Fruit fly (Drosophila melanogaster) whole organism, embryonic: ENCODE measurements around the gene CG11920.

Experiments used
- ATbp ChIP-seq: fragments of 200-800 bp; sonication (Bioruptor generic); optimal IDR thresholded peaks from 2 replicates; lab custom pipeline; 2017; ENCODE audit warnings: missing biosample characterization, mild to moderate bottlenecking, missing genetic modification characterization, missing genetic modification reagents
- Abd-B ChIP-seq: fragments of 200-800 bp; sonication (Bioruptor generic); optimal IDR thresholded peaks from 2 replicates; lab custom pipeline; 2018; ENCODE audit warnings: missing biosample characterization, mild to moderate bottlenecking, missing genetic modification characterization, moderate library complexity
- BEAF-32 ChIP-seq: fragments of 200-800 bp; sonication (Bioruptor generic); optimal IDR thresholded peaks from 3 replicates; lab custom pipeline; 2017; ENCODE audit warnings: missing biosample characterization, missing genetic modification characterization, mild to moderate bottlenecking, moderate library complexity, missing genetic modification reagents
- C15 ChIP-seq: fragments of 200-800 bp; sonication (Bioruptor generic); IDR thresholded peaks from 3 replicates; pipeline ENCODE4 v1.3.6; 2022; ENCODE audit warnings: missing biosample characterization, missing genetic modification characterization
- CG10267 ChIP-seq: fragments of 200-800 bp; sonication (Bioruptor generic); optimal IDR thresholded peaks from 2 replicates; lab custom pipeline; 2018; ENCODE audit warnings: missing biosample characterization, mild to moderate bottlenecking, missing genetic modification characterization, moderate library complexity
- CG10462 ChIP-seq: fragments of 200-800 bp; sonication (Bioruptor generic); optimal IDR thresholded peaks from 2 replicates; lab custom pipeline; 2016; ENCODE audit warnings: missing biosample characterization, missing genetic modification characterization
- CG12236 ChIP-seq: fragments of 200-800 bp; sonication (Bioruptor generic); optimal IDR thresholded peaks from 2 replicates; lab custom pipeline; 2016; ENCODE audit warnings: missing biosample characterization, missing genetic modification characterization
- CG14441 ChIP-seq: fragments of 200-800 bp; sonication (Bioruptor generic); IDR thresholded peaks from 2 replicates; pipeline ENCODE4 v1.3.6; 2022; ENCODE audit warnings: missing biosample characterization, missing genetic modification characterization
- CG14710 ChIP-seq: fragments of 200-800 bp; sonication (Bioruptor generic); optimal IDR thresholded peaks from 3 replicates; lab custom pipeline; 2019; ENCODE audit warnings: missing biosample characterization, mild to moderate bottlenecking, missing genetic modification characterization, moderate library complexity
- CG15073 ChIP-seq: fragments of 200-800 bp; sonication (Bioruptor generic); optimal IDR thresholded peaks from 2 replicates; lab custom pipeline; 2016; ENCODE audit warnings: missing biosample characterization, missing genetic modification characterization
- CG1647 ChIP-seq: fragments of 200-800 bp; sonication (Bioruptor generic); optimal IDR thresholded peaks from 3 replicates; lab custom pipeline; 2016; ENCODE audit warnings: missing biosample characterization, missing genetic modification characterization
- CG17328 ChIP-seq: fragments of 200-800 bp; sonication (Bioruptor generic); IDR thresholded peaks from 2 replicates; pipeline ENCODE4 v1.3.6; 2022; ENCODE audit warnings: missing biosample characterization, missing genetic modification characterization
- CG18599 ChIP-seq: fragments of 200-800 bp; sonication (Bioruptor generic); optimal IDR thresholded peaks from 3 replicates; lab custom pipeline; 2017; ENCODE audit warnings: missing biosample characterization, missing genetic modification characterization, mild to moderate bottlenecking, moderate library complexity, missing genetic modification reagents
- CG31441 ChIP-seq: fragments of 200-800 bp; sonication (Bioruptor generic); IDR thresholded peaks from 2 replicates; pipeline ENCODE4 v1.3.6; 2022; ENCODE audit warnings: missing biosample characterization, missing genetic modification characterization
- CG4282 ChIP-seq: fragments of 200-800 bp; sonication (Bioruptor generic); optimal IDR thresholded peaks from 2 replicates; lab custom pipeline; 2016; ENCODE audit warnings: missing biosample characterization, missing genetic modification characterization
- CG6791 ChIP-seq: fragments of 200-800 bp; sonication (Bioruptor generic); IDR thresholded peaks from 3 replicates; pipeline ENCODE4 v1.3.6; 2022; ENCODE audit warnings: missing biosample characterization, missing genetic modification characterization; ENCODE audit not compliant: partially characterized antibody
- CG6854 ChIP-seq: fragments of 200-800 bp; sonication (Bioruptor generic); optimal IDR thresholded peaks from 3 replicates; lab custom pipeline; 2017; ENCODE audit warnings: missing biosample characterization, mild to moderate bottlenecking, missing genetic modification characterization
- CG7271 ChIP-seq: fragments of 200-800 bp; sonication (Bioruptor generic); optimal IDR thresholded peaks from 2 replicates; lab custom pipeline; 2018; ENCODE audit warnings: missing biosample characterization, mild to moderate bottlenecking, missing genetic modification characterization, moderate library complexity
- CG7745 ChIP-seq: fragments of 200-800 bp; sonication (Bioruptor generic); optimal IDR thresholded peaks from 2 replicates; lab custom pipeline; 2018; ENCODE audit warnings: missing biosample characterization, mild to moderate bottlenecking, missing genetic modification characterization, moderate library complexity
- CG7928 ChIP-seq: fragments of 200-800 bp; sonication (Bioruptor generic); optimal IDR thresholded peaks from 2 replicates; lab custom pipeline; 2017; ENCODE audit warnings: missing biosample characterization, mild to moderate bottlenecking, missing genetic modification characterization
- CG9932 ChIP-seq: fragments of 200-800 bp; sonication (Bioruptor generic); IDR thresholded peaks from 2 replicates; pipeline ENCODE4 v1.3.6; 2022; ENCODE audit warnings: missing biosample characterization, missing genetic modification characterization
- Dll ChIP-seq: fragments of 200-800 bp; sonication (Bioruptor generic); IDR thresholded peaks from 4 replicates; pipeline ENCODE4 v1.3.6; 2022; ENCODE audit warnings: missing biosample characterization, missing genetic modification characterization; ENCODE audit not compliant: partially characterized antibody
- E2f2 ChIP-seq: fragments of 200-800 bp; sonication (Bioruptor generic); IDR thresholded peaks from 2 replicates; pipeline ENCODE4 v1.3.6; 2022; ENCODE audit warnings: missing biosample characterization, missing genetic modification characterization
- Hand ChIP-seq: fragments of 200-800 bp; sonication (Bioruptor generic); optimal IDR thresholded peaks from 2 replicates; lab custom pipeline; 2017; ENCODE audit warnings: mild to moderate bottlenecking, missing biosample characterization, missing genetic modification reagents, missing genetic modification characterization
- Hr78 ChIP-seq, 2 experiments: fragments of 200-800 bp in 1 of 2; fragments of >200 bp in 1 of 2; sonication (Bioruptor generic) in 1 of 2; optimal IDR thresholded peaks; 2 replicates each; lab custom pipeline; 2017 to 2019; ENCODE audit warnings: missing biosample characterization in 2 of 2, missing genetic modification characterization in 2 of 2, mild to moderate bottlenecking in 1 of 2, moderate library complexity in 1 of 2
- Max ChIP-seq: fragments of 200-800 bp; sonication (Bioruptor generic); optimal IDR thresholded peaks from 2 replicates; lab custom pipeline; 2016; ENCODE audit warnings: missing biosample characterization, mild to moderate bottlenecking, missing genetic modification characterization
- NC2β ChIP-seq: fragments of 200-800 bp; sonication (Bioruptor generic); optimal IDR thresholded peaks from 2 replicates; lab custom pipeline; 2016; ENCODE audit warnings: missing biosample characterization, missing genetic modification characterization
- Oaz ChIP-seq: fragments of 200-800 bp; sonication (Bioruptor generic); IDR thresholded peaks from 2 replicates; pipeline ENCODE4 v1.3.6; 2022; ENCODE audit warnings: missing biosample characterization, missing genetic modification characterization
- Pdp1 ChIP-seq, 2 experiments: fragments of 200-800 bp; sonication (Bioruptor generic); optimal IDR thresholded peaks; 3 replicates each; lab custom pipeline; 2016; ENCODE audit warnings: missing biosample characterization in 2 of 2, missing genetic modification characterization in 2 of 2, mild to moderate bottlenecking in 1 of 2, moderate library complexity in 1 of 2
- Trl ChIP-seq, 3 experiments: fragments of >200 bp in 2 of 3; fragments of 200-800 bp in 1 of 3; sonication (Bioruptor generic) in 1 of 3; optimal IDR thresholded peaks; 2 replicates in 1 of 3; 3 replicates in 2 of 3; lab custom pipeline; 2016 to 2017; ENCODE audit warnings: missing biosample characterization in 1 of 3, missing genetic modification characterization in 1 of 3
- Xrp1 ChIP-seq: fragments of 200-800 bp; sonication (Bioruptor generic); IDR thresholded peaks from 2 replicates; pipeline ENCODE4 v1.3.6; 2022; ENCODE audit warnings: missing biosample characterization, missing genetic modification characterization
- abd-A ChIP-seq: fragments of 200-800 bp; sonication (Bioruptor generic); optimal IDR thresholded peaks from 3 replicates; lab custom pipeline; 2019; ENCODE audit warnings: missing biosample characterization, mild to moderate bottlenecking, missing genetic modification characterization, moderate library complexity
- ase ChIP-seq: fragments of 200-800 bp; sonication (Bioruptor generic); IDR thresholded peaks from 3 replicates; pipeline ENCODE4 v1.3.6; 2022; ENCODE audit warnings: missing biosample characterization, missing genetic modification characterization
- cad ChIP-seq: fragments of >200 bp; optimal IDR thresholded peaks from 2 replicates; lab custom pipeline; 2017; ENCODE audit warnings: missing biosample characterization, missing genetic modification characterization
- caup ChIP-seq: fragments of 200-800 bp; sonication (Bioruptor generic); optimal IDR thresholded peaks from 3 replicates; lab custom pipeline; 2017; ENCODE audit warnings: missing biosample characterization, mild to moderate bottlenecking, missing genetic modification characterization, moderate library complexity; ENCODE audit not compliant: severe bottlenecking
- cwo ChIP-seq: fragments of 200-800 bp; sonication (Bioruptor generic); optimal IDR thresholded peaks from 3 replicates; lab custom pipeline; 2017; ENCODE audit warnings: missing biosample characterization, missing genetic modification characterization, mild to moderate bottlenecking, moderate library complexity, missing genetic modification reagents
- dm ChIP-seq: fragments of 200-800 bp; sonication (Bioruptor generic); optimal IDR thresholded peaks from 3 replicates; lab custom pipeline; 2016; ENCODE audit warnings: missing biosample characterization, missing genetic modification characterization
- dmrt11E ChIP-seq: fragments of 200-800 bp; sonication (Bioruptor generic); optimal IDR thresholded peaks from 3 replicates; lab custom pipeline; 2018; ENCODE audit warnings: missing biosample characterization, mild to moderate bottlenecking, missing genetic modification characterization, moderate library complexity
- esg ChIP-seq: fragments of 200-800 bp; sonication (Bioruptor generic); conservative IDR thresholded peaks from 2 replicates; pipeline ENCODE4 v1.3.6; 2022; ENCODE audit warnings: missing biosample characterization, missing genetic modification characterization
- fd3F ChIP-seq: fragments of 200-800 bp; sonication (Bioruptor generic); optimal IDR thresholded peaks from 2 replicates; lab custom pipeline; 2018; ENCODE audit warnings: missing biosample characterization, mild to moderate bottlenecking, missing genetic modification characterization, moderate library complexity
- fru ChIP-seq: fragments of >200 bp; optimal IDR thresholded peaks from 2 replicates; lab custom pipeline; 2017
- knrl ChIP-seq: fragments of 200-800 bp; sonication (Bioruptor generic); IDR thresholded peaks from 3 replicates; pipeline ENCODE4 v1.3.6; 2022; ENCODE audit warnings: missing biosample characterization, missing genetic modification characterization; ENCODE audit not compliant: partially characterized antibody
- otp ChIP-seq: fragments of 200-800 bp; sonication (Bioruptor generic); IDR thresholded peaks from 3 replicates; pipeline ENCODE4, ENCODE4 v1.3.6; 2022; ENCODE audit warnings: missing biosample characterization, missing genetic modification characterization
- run ChIP-seq: fragments of 200-800 bp; sonication (Bioruptor generic); optimal IDR thresholded peaks from 3 replicates; lab custom pipeline; 2018; ENCODE audit warnings: missing biosample characterization, mild to moderate bottlenecking, missing genetic modification characterization
- sens-2 ChIP-seq: fragments of 200-800 bp; sonication (Bioruptor generic); IDR thresholded peaks from 2 replicates; pipeline ENCODE4 v1.3.6; 2022; ENCODE audit warnings: missing biosample characterization, missing genetic modification characterization
- slbo ChIP-seq: fragments of 200-800 bp; sonication (Bioruptor generic); IDR thresholded peaks from 2 replicates; pipeline ENCODE4 v1.3.6; 2022; ENCODE audit warnings: missing biosample characterization, missing genetic modification characterization
- tap ChIP-seq: fragments of 200-800 bp; optimal IDR thresholded peaks from 3 replicates; lab custom pipeline; 2019; ENCODE audit warnings: missing biosample characterization, mild to moderate bottlenecking, missing genetic modification characterization, moderate library complexity
- tx ChIP-seq: fragments of 200-800 bp; sonication (Bioruptor generic); optimal IDR thresholded peaks from 2 replicates; lab custom pipeline; 2016; ENCODE audit warnings: missing biosample characterization, missing genetic modification characterization
- wor ChIP-seq: fragments of 200-800 bp; sonication (Bioruptor generic); IDR thresholded peaks from 2 replicates; pipeline ENCODE4 v1.3.6; 2022; ENCODE audit warnings: missing biosample characterization, missing genetic modification characterization
- zfh1 ChIP-seq: fragments of 200-800 bp; sonication (Bioruptor generic); IDR thresholded peaks from 3 replicates; pipeline ENCODE4 v1.3.6; 2022; ENCODE audit warnings: missing biosample characterization, missing genetic modification characterization

CG11920 gene

dm6 chr3R:25122736-25123211 is 48.1 kb downstream of the CG11920 start, which contains the start of the genes CG31510 and TTLL5 (continued):
- TF ChIP-seq E2f2 (GFP tag; lab: Robert Waterston, UW), result no peak
- peak; percentile 86 for TF ChIP-seq Dll (GFP tag; lab: Robert Waterston, UW)
- TF ChIP-seq tx (GFP tag; lab: Kevin White, UChicago), result no peak
- TF ChIP-seq CG10267 (tag; lab: Kevin White, UChicago), result no peak
- TF ChIP-seq CG31441 (GFP tag; lab: Robert Waterston, UW), result no peak
- no peak for TF ChIP-seq CG1647 (GFP tag; lab: Kevin White, UChicago)
- no peak for TF ChIP-seq C15 (GFP tag; lab: Robert Waterston, UW)
- no peak for TF ChIP-seq ATbp
- peak; percentile 36; the same call in 1 of the 2 replicates for TF ChIP-seq slbo (GFP tag; lab: Robert Waterston, UW)
- no peak for TF ChIP-seq CG14441 (GFP tag; lab: Robert Waterston, UW)
- TF ChIP-seq CG14710 (tag; lab: Kevin White, UChicago), result peak; percentile 58
- TF ChIP-seq dm (GFP tag; lab: Kevin White, UChicago), result peak; percentile 27
- TF ChIP-seq Hand, result no peak
- TF ChIP-seq CG6791 (GFP tag; lab: Robert Waterston, UW), result peak; percentile 84
- TF ChIP-seq NC2β (GFP tag; lab: Kevin White, UChicago), result no peak
- TF ChIP-seq esg (GFP tag; lab: Robert Waterston, UW), result no peak
- TF ChIP-seq Trl (optimal IDR thresholded peaks at IDR 0.05; lab: Kevin White, UChicago), result no peak
- TF ChIP-seq Trl (GFP tag; optimal IDR thresholded peaks at IDR 0.05; lab: Kevin White, UChicago), result peak; percentile 14
- TF ChIP-seq CG15073, result no peak
- no peak; the same call in 2 of the 3 replicates for TF ChIP-seq otp
- no peak for TF ChIP-seq CG4282 (GFP tag; lab: Kevin White, UChicago)
- no peak for TF ChIP-seq Pdp1 (GFP tag; optimal IDR thresholded peaks at IDR 0.05; lab: Kevin White, UChicago)
- TF ChIP-seq Xrp1, result no peak
- TF ChIP-seq Oaz (GFP tag; lab: Robert Waterston, UW), result no peak
- TF ChIP-seq CG7271 (tag; lab: Kevin White, UChicago), result no peak
- no peak for TF ChIP-seq sens-2
- TF ChIP-seq CG17328 (GFP tag; lab: Robert Waterston, UW), result no peak; the same call in 1 of the 2 replicates
- TF ChIP-seq fru (lab: Kevin White, UChicago), result no peak
- TF ChIP-seq Hr78 (GFP tag; optimal IDR thresholded peaks at IDR 0.05; lab: Kevin White, UChicago), result no peak
- no peak for TF ChIP-seq cad (GFP tag; lab: Kevin White, UChicago)
- TF ChIP-seq dmrt11E (tag; lab: Kevin White, UChicago), result no peak
- no peak for TF ChIP-seq CG10462 (GFP tag; lab: Kevin White, UChicago)
- no peak for TF ChIP-seq ase (GFP tag; lab: Robert Waterston, UW)
- no peak for TF ChIP-seq CG7745 (tag; lab: Kevin White, UChicago)
- no peak for TF ChIP-seq caup
- no peak for TF ChIP-seq cwo (GFP tag; lab: Kevin White, UChicago)
- no peak for TF ChIP-seq CG6854 (GFP tag; lab: Kevin White, UChicago)
- TF ChIP-seq tap (tag; lab: Kevin White, UChicago), result no peak
- no peak for TF ChIP-seq abd-A (tag; lab: Kevin White, UChicago)
- TF ChIP-seq fd3F (GFP tag; lab: Kevin White, UChicago), result no peak
- TF ChIP-seq zfh1 (GFP tag; lab: Robert Waterston, UW), result peak; percentile 49; the same call in 1 of the 3 replicates
- TF ChIP-seq CG12236 (GFP tag; lab: Kevin White, UChicago), result no peak
- TF ChIP-seq run (tag; lab: Kevin White, UChicago), result no peak
- TF ChIP-seq CG7928, result no peak
- TF ChIP-seq wor (GFP tag; lab: Robert Waterston, UW), result no peak
- no peak for TF ChIP-seq Max (GFP tag; lab: Kevin White, UChicago)
- TF ChIP-seq CG9932, result no peak
- peak; percentile 69 for TF ChIP-seq BEAF-32 (GFP tag; lab: Kevin White, UChicago)
- no peak for TF ChIP-seq Abd-B (GFP tag; lab: Kevin White, UChicago)
- no peak for TF ChIP-seq CG18599 (GFP tag; lab: Kevin White, UChicago)
- TF ChIP-seq knrl (GFP tag; lab: Robert Waterston, UW), result no peak
